Fruit fly (Drosophila melanogaster): ENCODE results near the gene Tsp74F.

Tsp74F gene

DNA sequence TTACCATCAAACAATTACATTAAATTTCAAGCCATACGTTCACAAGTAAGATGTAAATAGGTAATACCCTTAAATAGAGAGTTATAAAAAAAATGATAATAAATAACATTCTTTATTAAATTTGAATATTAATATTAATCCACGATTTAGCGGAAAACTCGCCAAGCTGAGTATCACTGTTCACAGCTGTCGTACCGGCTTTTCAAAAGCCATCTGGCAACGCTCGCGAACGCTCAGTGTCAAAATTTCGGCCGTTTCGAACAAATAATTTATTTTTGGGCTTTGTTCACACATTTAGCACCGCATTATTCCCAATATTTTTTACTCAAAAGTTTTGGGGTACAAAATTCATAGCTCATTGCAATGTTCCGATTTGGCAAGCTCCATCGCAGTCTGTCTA lies 46.1 kb downstream of the Tsp74F start, which contains the start of gene TrpRS-m:
Gene TrpRS-m, plus strand, starts transcription at position 211 of the 400 bp plus-strand sequence.
- no peak for TF ChIP-seq psq (GFP tag; optimal IDR thresholded peaks at IDR 0.05)
- peak; percentile 65 for TF ChIP-seq Myc (optimal IDR thresholded peaks at IDR 0.05)
- TF ChIP-seq woc (GFP tag; optimal IDR thresholded peaks at IDR 0.05): peak; percentile 60

DNA sequence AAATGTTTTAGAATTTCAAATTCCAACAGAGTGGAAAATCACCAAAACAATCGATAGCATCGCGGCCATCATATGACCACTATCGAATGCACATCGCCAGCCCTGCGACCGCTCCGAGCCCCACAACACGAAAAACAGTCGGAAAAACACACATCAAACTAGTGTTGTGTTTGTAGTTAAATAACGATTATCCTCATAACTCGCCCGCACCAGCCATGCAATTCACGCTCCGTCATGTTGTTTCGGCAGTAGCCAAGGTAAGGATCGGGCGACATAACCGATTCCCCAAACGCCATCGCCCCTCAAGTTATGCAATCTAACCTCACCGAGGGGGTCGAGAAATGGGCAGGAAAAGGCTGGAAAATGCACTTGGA lies 48.7 kb downstream of the Tsp74F start:
- TF ChIP-seq Rel (GFP tag; optimal IDR thresholded peaks at IDR 0.05) (no peak), Rel (tag; optimal IDR thresholded peaks at IDR 0.05) (peak; percentile 9), HLH106 (tag; optimal IDR thresholded peaks at IDR 0.05) (peak; percentile 4), Hr78 (GFP tag; optimal IDR thresholded peaks at IDR 0.05) (no peak)

DNA sequence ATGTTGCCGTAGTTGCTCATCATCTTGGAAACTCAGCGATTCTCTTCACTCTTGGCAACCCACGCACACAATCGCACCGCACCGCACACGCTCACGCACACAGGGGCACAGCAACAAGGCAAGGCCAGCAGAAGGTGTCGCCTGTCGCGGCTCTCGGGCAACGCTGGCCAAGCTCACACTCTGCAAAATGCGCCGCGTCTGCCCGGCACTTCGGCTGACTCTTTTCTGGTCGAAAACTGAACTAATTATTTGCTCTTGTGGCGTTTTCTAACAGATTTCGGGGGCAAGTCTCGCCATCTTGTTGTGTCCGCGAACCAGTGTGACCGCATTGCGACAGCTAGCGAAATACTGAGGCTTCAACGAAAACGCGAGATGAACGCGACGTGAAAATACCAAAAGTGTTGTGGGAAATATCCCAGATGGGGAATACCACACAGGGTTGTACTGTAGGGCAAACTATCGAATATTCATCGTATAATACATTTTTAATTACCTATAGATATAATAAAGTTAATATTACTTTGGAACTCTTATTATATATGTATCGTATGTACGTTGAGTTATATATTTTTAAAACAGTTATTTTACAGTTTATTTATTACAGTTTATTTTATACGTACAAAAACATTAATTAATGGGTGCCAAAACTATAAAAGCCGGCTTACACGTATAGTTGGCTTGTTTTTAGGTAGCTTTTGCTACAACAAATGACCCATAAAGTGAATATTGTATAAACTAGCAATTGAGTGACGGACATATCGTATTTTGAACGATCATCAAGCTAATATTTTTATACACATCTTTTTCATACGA lies 49.3 kb downstream of the Tsp74F start, which contains the start of the genes MED19 and CG7430:
Gene MED19, minus strand, starts transcription at position 333 of the 813 bp plus-strand sequence.
Gene CG7430, plus strand, starts transcription at position 748 of the 813 bp plus-strand sequence.
- TF ChIP-seq Rel (GFP tag; optimal IDR thresholded peaks at IDR 0.05): no peak
- peak; percentile 68 for TF ChIP-seq Rel (tag; optimal IDR thresholded peaks at IDR 0.05)
- peak; percentile 52 for TF ChIP-seq Sp1 (GFP tag; optimal IDR thresholded peaks at IDR 0.05)
- TF ChIP-seq lola (GFP tag; optimal IDR thresholded peaks at IDR 0.05): peak; percentile 48
- peak; percentile 47 for TF ChIP-seq h (GFP tag; optimal IDR thresholded peaks at IDR 0.05)
- TF ChIP-seq woc (GFP tag; optimal IDR thresholded peaks at IDR 0.05): peak; percentile 11
- peak; percentile 34 for TF ChIP-seq Hr83 (GFP tag; optimal IDR thresholded peaks at IDR 0.05; ENCODE audit: poor library complexity, severe bottlenecking)
- TF ChIP-seq CG32264 (GFP tag; optimal IDR thresholded peaks at IDR 0.05): no peak
- peak; percentile 44 for TF ChIP-seq dmrt93B (GFP tag; optimal IDR thresholded peaks at IDR 0.05)
- TF ChIP-seq Dif (GFP tag; optimal IDR thresholded peaks at IDR 0.05; ENCODE audit: partially characterized antibody): no peak
- peak; percentile 32 for TF ChIP-seq rgr (GFP tag; optimal IDR thresholded peaks at IDR 0.05)
- TF ChIP-seq HLH106 (tag; optimal IDR thresholded peaks at IDR 0.05): peak; percentile 2

DNA sequence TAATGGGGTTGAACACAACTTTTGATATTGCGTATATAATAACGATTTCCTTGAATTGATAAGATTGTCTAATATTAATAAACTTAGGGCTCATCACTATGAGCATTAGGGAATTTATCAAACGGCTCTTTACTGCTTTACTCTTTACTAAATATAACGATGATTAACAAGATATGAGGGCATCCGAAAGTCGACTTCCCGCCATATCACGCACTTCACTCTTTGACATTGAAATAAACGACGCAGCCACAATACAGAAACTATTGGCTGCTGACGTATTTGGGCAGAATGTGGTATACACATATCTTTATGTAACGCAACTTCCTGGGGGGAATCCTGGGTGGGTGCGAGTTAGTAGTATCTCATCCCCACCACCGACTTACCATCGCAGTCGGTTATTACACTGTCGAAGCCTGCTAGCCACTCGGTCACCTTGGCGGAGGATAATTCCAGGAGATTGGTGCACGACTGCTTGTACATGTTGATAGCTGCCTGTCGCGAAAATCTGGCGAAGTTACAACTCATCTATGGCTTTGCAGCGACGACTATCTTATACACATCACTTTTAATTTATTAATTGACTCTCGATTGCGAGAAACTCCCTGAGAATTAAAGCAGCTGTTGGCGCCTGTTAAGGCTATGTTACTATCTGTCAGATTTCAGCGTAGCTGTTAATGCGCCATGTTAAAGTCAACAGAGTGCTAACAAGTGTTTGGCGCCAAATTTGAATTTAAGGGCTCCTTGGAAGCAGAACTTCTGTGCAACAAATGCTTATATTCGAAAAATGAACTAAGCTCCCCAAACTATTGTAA lies 52.6 kb downstream of the Tsp74F start, which contains the start of gene CG5567:
Gene CG5567, minus strand, starts transcription at position 653 of the 812 bp plus-strand sequence.
- TF ChIP-seq foxo (GFP tag; optimal IDR thresholded peaks at IDR 0.05) (peak in 1 of 2 experiments; percentile 23), Rel (GFP tag; optimal IDR thresholded peaks at IDR 0.05) (no peak), Rel (tag; optimal IDR thresholded peaks at IDR 0.05) (peak; percentile 23), Hr78 (GFP tag; optimal IDR thresholded peaks at IDR 0.05) (no peak), woc (GFP tag; optimal IDR thresholded peaks at IDR 0.05) (peak; percentile 41), CrebA (GFP tag; optimal IDR thresholded peaks at IDR 0.05; ENCODE audit: borderline replicate concordance) (no peak), lola (GFP tag; optimal IDR thresholded peaks at IDR 0.05) (no peak)

Measured in whole organism, wandering third instar larva.